Worm (Caenorhabditis elegans) whole organism, L2 larva: ENCODE results near the gene sec-20.
A peak's percentile ranks its signal among the peaks of the same experiment; 100 is the strongest.

ENCODE experiments used
- ZK546.5 ChIP-seq: sonication (generic microtip); optimal IDR thresholded peaks from 2 replicates; lab custom pipeline; 2017; ENCODE audit warnings: missing biosample characterization, missing genetic modification characterization
- ama-1 ChIP-seq: fragments of 150-350 bp; optimal IDR thresholded peaks from 2 replicates; lab custom pipeline; 2018; ENCODE audit warnings: inconsistent platforms
- ceh-16 ChIP-seq: fragments of 150-350 bp; optimal IDR thresholded peaks from 2 replicates; lab custom pipeline; 2014; ENCODE audit warnings: missing biosample characterization, missing genetic modification characterization
- ceh-82 ChIP-seq: fragments of 150-350 bp; optimal IDR thresholded peaks from 2 replicates; lab custom pipeline; 2014; ENCODE audit warnings: missing biosample characterization, missing genetic modification characterization
- dmd-4 ChIP-seq: sonication (generic microtip); optimal IDR thresholded peaks from 2 replicates; lab custom pipeline; 2017; ENCODE audit warnings: missing biosample characterization, missing genetic modification characterization
- elt-3 ChIP-seq: sonication (generic microtip); optimal IDR thresholded peaks from 2 replicates; lab custom pipeline; 2017; ENCODE audit warnings: missing biosample characterization, missing genetic modification characterization
- lin-13 ChIP-seq: fragments of 150-350 bp; optimal IDR thresholded peaks from 2 replicates; lab custom pipeline; 2014; ENCODE audit warnings: missing biosample characterization, missing genetic modification reagents, missing genetic modification characterization
- mab-5 ChIP-seq: fragments of 150-350 bp; optimal IDR thresholded peaks from 2 replicates; lab custom pipeline; 2014; ENCODE audit warnings: missing biosample characterization, missing genetic modification characterization
- mdl-1 ChIP-seq, 2 experiments: fragments of 150-350 bp in 1 of 2; sonication (generic microtip) in 1 of 2; optimal IDR thresholded peaks; 2 replicates each; lab custom pipeline; 2017; ENCODE audit warnings: missing biosample characterization in 2 of 2, missing genetic modification characterization in 2 of 2
- nhr-25 ChIP-seq: fragments of 150-350 bp; sonication (generic microtip); optimal IDR thresholded peaks from 3 replicates; lab custom pipeline; 2014; ENCODE audit warnings: missing biosample characterization, missing genetic modification characterization
- skn-1 ChIP-seq: sonication (generic microtip); optimal IDR thresholded peaks from 2 replicates; lab custom pipeline; 2017; ENCODE audit warnings: missing biosample characterization, missing genetic modification characterization
- snpc-4 ChIP-seq: fragments of 150-350 bp; optimal IDR thresholded peaks from 2 replicates; lab custom pipeline; 2014; ENCODE audit warnings: missing biosample characterization, missing genetic modification characterization
- unc-39 ChIP-seq: fragments of 150-350 bp; optimal IDR thresholded peaks from 2 replicates; lab custom pipeline; 2014; ENCODE audit warnings: missing biosample characterization, missing genetic modification characterization
- unc-55 ChIP-seq: fragments of 150-350 bp; sonication (generic microtip); optimal IDR thresholded peaks from 3 replicates; lab custom pipeline; 2014; ENCODE audit warnings: missing biosample characterization, missing genetic modification reagents, missing genetic modification characterization

- no peak for TF ChIP-seq mdl-1 (tag; optimal IDR thresholded peaks at IDR 0.05; lab: Kevin White, UChicago)
- TF ChIP-seq nhr-25 (tag; lab: Kevin White, UChicago) = no peak
- no peak for TF ChIP-seq elt-3 (tag; lab: Kevin White, UChicago)
- TF ChIP-seq unc-55 (GFP tag; lab: Kevin White, UChicago) = peak; percentile 30
- TF ChIP-seq ceh-82 (tag; lab: Kevin White, UChicago) = no peak
- TF ChIP-seq ceh-16 (tag; lab: Kevin White, UChicago) = no peak
- no peak for TF ChIP-seq skn-1
- TF ChIP-seq lin-13 (GFP tag; lab: Kevin White, UChicago) = no peak
- no peak for TF ChIP-seq dmd-4 (tag; lab: Kevin White, UChicago)
- TF ChIP-seq ama-1 (lab: Kevin White, UChicago) = no peak
- no peak for TF ChIP-seq unc-39 (tag; lab: Kevin White, UChicago)
- no peak for TF ChIP-seq ZK546.5
- no peak for TF ChIP-seq snpc-4
- no peak for TF ChIP-seq mab-5 (tag; lab: Kevin White, UChicago)
Measured at ce11 chrIII:188426-188888, 3.4 kb upstream of the sec-20 start, which contains the start of gene ubc-20.
